Worm (Caenorhabditis elegans) whole organism, young adult: ENCODE results near the gene snu-23.

Source experiments
- C17E4.6 ChIP-seq: fragments of 200-800 bp; sonication (Bioruptor generic); IDR thresholded peaks from 2 replicates; pipeline ENCODE4 v1.3.6; 2022; ENCODE audit warnings: missing genetic modification reagents, missing genetic modification characterization, missing compliant biosample characterization
- D2030.7 ChIP-seq: fragments of 200-800 bp; sonication (Bioruptor generic); IDR thresholded peaks from 2 replicates; pipeline ENCODE4 v1.3.6; 2022; ENCODE audit warnings: missing genetic modification reagents, missing genetic modification characterization, missing compliant biosample characterization
- F10E7.11 ChIP-seq: sonication (generic microtip); optimal IDR thresholded peaks from 2 replicates; lab custom pipeline; 2017; ENCODE audit warnings: mild to moderate bottlenecking, missing genetic modification characterization, moderate library complexity, missing compliant biosample characterization
- F23B12.7 ChIP-seq: sonication (generic microtip); optimal IDR thresholded peaks from 2 replicates; lab custom pipeline; 2017; ENCODE audit warnings: missing genetic modification characterization, mild to moderate bottlenecking, missing compliant biosample characterization, antibody characterized with exemption, moderate library complexity; ENCODE audit not compliant: insufficient read depth
- F52B5.7 ChIP-seq: sonication (generic microtip); optimal IDR thresholded peaks from 2 replicates; lab custom pipeline; 2016; ENCODE audit warnings: mild to moderate bottlenecking, missing genetic modification characterization, missing compliant biosample characterization
- F55B11.4 ChIP-seq: sonication (generic microtip); optimal IDR thresholded peaks from 2 replicates; lab custom pipeline; 2016; ENCODE audit warnings: missing compliant biosample characterization, missing genetic modification characterization, borderline replicate concordance; ENCODE audit not compliant: insufficient read depth
- F57A8.1 ChIP-seq: fragments of 200-800 bp; sonication (Bioruptor generic); optimal IDR thresholded peaks from 2 replicates; lab custom pipeline; 2018; ENCODE audit warnings: mild to moderate bottlenecking, missing genetic modification characterization, moderate library complexity, missing compliant biosample characterization
- F57C9.4 ChIP-seq: sonication (generic microtip); optimal IDR thresholded peaks from 2 replicates; lab custom pipeline; 2017; ENCODE audit warnings: mild to moderate bottlenecking, missing genetic modification characterization, missing compliant biosample characterization
- K11D2.4 ChIP-seq: fragments of 200-800 bp; sonication (Bioruptor generic); IDR thresholded peaks from 2 replicates; pipeline ENCODE4 v1.3.6; 2022; ENCODE audit warnings: missing genetic modification reagents, missing genetic modification characterization, missing compliant biosample characterization
- K12H6.12 ChIP-seq: fragments of 200-800 bp; sonication (Bioruptor generic); optimal IDR thresholded peaks from 2 replicates; lab custom pipeline; 2018; ENCODE audit warnings: mild to moderate bottlenecking, missing genetic modification characterization, missing compliant biosample characterization
- akir-1 ChIP-seq: fragments of 200-800 bp; sonication (Bioruptor generic); optimal IDR thresholded peaks from 2 replicates; lab custom pipeline; 2018; ENCODE audit warnings: mild to moderate bottlenecking, missing genetic modification characterization, moderate library complexity, missing compliant biosample characterization
- atf-7 ChIP-seq: sonication (generic microtip); optimal IDR thresholded peaks from 2 replicates; lab custom pipeline; 2017; ENCODE audit warnings: mild to moderate bottlenecking, missing genetic modification characterization, missing compliant biosample characterization
- attf-5 ChIP-seq: fragments of 200-800 bp; sonication (Bioruptor generic); optimal IDR thresholded peaks from 2 replicates; lab custom pipeline; 2018; ENCODE audit warnings: mild to moderate bottlenecking, missing genetic modification characterization, missing compliant biosample characterization
- ccch-3 ChIP-seq: fragments of 200-800 bp; sonication (Bioruptor generic); optimal IDR thresholded peaks from 2 replicates; lab custom pipeline; 2018; ENCODE audit warnings: mild to moderate bottlenecking, missing genetic modification characterization, missing compliant biosample characterization
- cebp-2 ChIP-seq: fragments of 200-800 bp; sonication (Bioruptor generic); IDR thresholded peaks from 2 replicates; pipeline ENCODE4 v1.3.6; 2022; ENCODE audit warnings: missing genetic modification characterization, missing compliant biosample characterization
- ceh-27 ChIP-seq: fragments of 200-800 bp; sonication (Bioruptor generic); optimal IDR thresholded peaks from 2 replicates; lab custom pipeline; 2018; ENCODE audit warnings: mild to moderate bottlenecking, missing genetic modification characterization, moderate library complexity, missing compliant biosample characterization
- ceh-79 ChIP-seq: sonication (generic microtip); optimal IDR thresholded peaks from 2 replicates; lab custom pipeline; 2017; ENCODE audit warnings: mild to moderate bottlenecking, missing genetic modification characterization, missing compliant biosample characterization
- chd-7 ChIP-seq: sonication (generic microtip); optimal IDR thresholded peaks from 2 replicates; lab custom pipeline; 2016; ENCODE audit warnings: mild to moderate bottlenecking, missing genetic modification characterization, moderate library complexity, missing compliant biosample characterization
- efl-1 ChIP-seq: fragments of 150-350 bp; optimal IDR thresholded peaks from 2 replicates; lab custom pipeline; 2014; ENCODE audit warnings: missing biosample characterization, missing genetic modification reagents, missing genetic modification characterization
- hlh-26 ChIP-seq: fragments of 200-800 bp; sonication (Bioruptor generic); conservative IDR thresholded peaks from 2 replicates; pipeline ENCODE4 v1.3.6; 2022; ENCODE audit warnings: missing genetic modification reagents, missing genetic modification characterization, missing compliant biosample characterization
- hmg-1.2 ChIP-seq: fragments of 200-800 bp; sonication (Bioruptor generic); IDR thresholded peaks from 2 replicates; pipeline ENCODE4 v1.3.6; 2022; ENCODE audit warnings: missing genetic modification reagents, missing genetic modification characterization, missing compliant biosample characterization
- lag-1 ChIP-seq: fragments of 200-800 bp; sonication (Bioruptor generic); IDR thresholded peaks from 2 replicates; pipeline ENCODE4 v1.3.6; 2022; ENCODE audit warnings: missing genetic modification reagents, missing genetic modification characterization, missing compliant biosample characterization
- let-526 ChIP-seq: fragments of 200-800 bp; sonication (Bioruptor generic); IDR thresholded peaks from 2 replicates; pipeline ENCODE4 v1.3.6; 2022; ENCODE audit warnings: missing genetic modification reagents, missing genetic modification characterization, missing compliant biosample characterization
- let-607 ChIP-seq, 2 experiments: fragments of 200-800 bp in 1 of 2; sonication (Bioruptor generic) in 1 of 2; sonication (generic microtip) in 1 of 2; optimal IDR thresholded peaks; 2 replicates each; lab custom pipeline; 2016 to 2018; ENCODE audit warnings: mild to moderate bottlenecking in 2 of 2, missing compliant biosample characterization in 2 of 2, missing genetic modification characterization in 2 of 2, moderate library complexity in 2 of 2, missing genotype in 1 of 2
- lin-26 ChIP-seq: fragments of 200-800 bp; sonication (Bioruptor generic); IDR thresholded peaks from 2 replicates; pipeline ENCODE4 v1.3.6; 2022; ENCODE audit warnings: missing genetic modification reagents, missing genetic modification characterization, missing compliant biosample characterization
- lin-35 ChIP-seq, 3 experiments: fragments of 150-350 bp in 2 of 3; sonication (generic microtip) in 1 of 3; optimal IDR thresholded peaks; 2 replicates each; lab custom pipeline; 2014 to 2018; ENCODE audit warnings: missing biosample characterization in 3 of 3, missing genetic modification characterization in 3 of 3, missing genetic modification reagents in 3 of 3
- madf-10 ChIP-seq: sonication (generic microtip); optimal IDR thresholded peaks from 2 replicates; lab custom pipeline; 2016; ENCODE audit warnings: mild to moderate bottlenecking, missing genetic modification characterization, missing compliant biosample characterization
- mcd-1 ChIP-seq: fragments of 200-800 bp; sonication (Bioruptor generic); IDR thresholded peaks from 2 replicates; pipeline ENCODE4 v1.3.6; 2022; ENCODE audit warnings: missing genetic modification reagents, missing genetic modification characterization, missing compliant biosample characterization
- mxl-1 ChIP-seq: sonication (generic microtip); optimal IDR thresholded peaks from 2 replicates; lab custom pipeline; 2016; ENCODE audit warnings: missing genetic modification characterization, missing compliant biosample characterization
- nfyb-1 ChIP-seq: fragments of 200-800 bp; sonication (Bioruptor generic); IDR thresholded peaks from 2 replicates; pipeline ENCODE4 v1.3.6; 2022; ENCODE audit warnings: missing genetic modification reagents, missing genetic modification characterization, missing compliant biosample characterization
- nhr-27 ChIP-seq: fragments of 200-800 bp; sonication (Bioruptor generic); optimal IDR thresholded peaks from 2 replicates; lab custom pipeline; 2018; ENCODE audit warnings: mild to moderate bottlenecking, missing genetic modification characterization, moderate library complexity, missing compliant biosample characterization
- nhr-80 ChIP-seq: sonication (generic microtip); optimal IDR thresholded peaks from 2 replicates; lab custom pipeline; 2016; ENCODE audit warnings: missing genetic modification characterization, missing compliant biosample characterization
- nhr-90 ChIP-seq: sonication (generic microtip); optimal IDR thresholded peaks from 2 replicates; lab custom pipeline; 2016; ENCODE audit warnings: missing genotype, mild to moderate bottlenecking, missing genetic modification characterization, missing compliant biosample characterization
- sea-2 ChIP-seq: fragments of 200-800 bp; sonication (Bioruptor generic); IDR thresholded peaks from 2 replicates; pipeline ENCODE4 v1.3.6; 2022; ENCODE audit warnings: missing genetic modification characterization, missing compliant biosample characterization
- snpc-4 ChIP-seq, 5 experiments: fragments of 150-350 bp in 1 of 5; sonication (generic microtip) in 4 of 5; optimal IDR thresholded peaks; 2 replicates each; lab custom pipeline; 2014 to 2018; ENCODE audit warnings: missing genetic modification characterization in 5 of 5, missing biosample characterization in 3 of 5, antibody characterized with exemption in 2 of 5, mild to moderate bottlenecking in 2 of 5, missing compliant biosample characterization in 2 of 5, missing genotype in 2 of 5, moderate library complexity in 2 of 5, missing genetic modification reagents in 1 of 5
- somi-1 ChIP-seq: fragments of 200-800 bp; sonication (Bioruptor generic); optimal IDR thresholded peaks from 2 replicates; lab custom pipeline; 2018; ENCODE audit warnings: mild to moderate bottlenecking, missing genetic modification characterization, missing compliant biosample characterization
- sptf-2 ChIP-seq: fragments of 200-800 bp; sonication (Bioruptor generic); optimal IDR thresholded peaks from 2 replicates; lab custom pipeline; 2018; ENCODE audit warnings: mild to moderate bottlenecking, missing genetic modification characterization, missing compliant biosample characterization
- tbp1 ChIP-seq: fragments of 200-800 bp; sonication (Bioruptor generic); optimal IDR thresholded peaks from 2 replicates; lab custom pipeline; 2018; ENCODE audit warnings: mild to moderate bottlenecking, missing genetic modification characterization, missing compliant biosample characterization
- tlf-1 ChIP-seq: fragments of 200-800 bp; sonication (Bioruptor generic); optimal IDR thresholded peaks from 2 replicates; lab custom pipeline; 2018; ENCODE audit warnings: mild to moderate bottlenecking, missing genetic modification characterization, missing compliant biosample characterization
- xnd-1 ChIP-seq: sonication (generic microtip); optimal IDR thresholded peaks from 2 replicates; lab custom pipeline; 2016; ENCODE audit warnings: missing genotype, missing genetic modification reagents, missing genetic modification characterization, missing compliant biosample characterization
- zfh-2 ChIP-seq: fragments of 200-800 bp; sonication (Bioruptor generic); conservative IDR thresholded peaks from 2 replicates; pipeline ENCODE4 v1.3.6; 2022; ENCODE audit warnings: missing genetic modification reagents, missing genetic modification characterization, missing compliant biosample characterization
- ztf-25 ChIP-seq: fragments of 200-800 bp; sonication (Bioruptor generic); IDR thresholded peaks from 2 replicates; pipeline ENCODE4 v1.3.6; 2022; ENCODE audit warnings: missing genetic modification reagents, missing genetic modification characterization, missing compliant biosample characterization
- ztf-6 ChIP-seq: fragments of 200-800 bp; sonication (Bioruptor generic); IDR thresholded peaks from 2 replicates; pipeline ENCODE4 v1.3.6; 2022; ENCODE audit warnings: missing genetic modification reagents, missing genetic modification characterization, missing compliant biosample characterization

snu-23 gene

DNA sequence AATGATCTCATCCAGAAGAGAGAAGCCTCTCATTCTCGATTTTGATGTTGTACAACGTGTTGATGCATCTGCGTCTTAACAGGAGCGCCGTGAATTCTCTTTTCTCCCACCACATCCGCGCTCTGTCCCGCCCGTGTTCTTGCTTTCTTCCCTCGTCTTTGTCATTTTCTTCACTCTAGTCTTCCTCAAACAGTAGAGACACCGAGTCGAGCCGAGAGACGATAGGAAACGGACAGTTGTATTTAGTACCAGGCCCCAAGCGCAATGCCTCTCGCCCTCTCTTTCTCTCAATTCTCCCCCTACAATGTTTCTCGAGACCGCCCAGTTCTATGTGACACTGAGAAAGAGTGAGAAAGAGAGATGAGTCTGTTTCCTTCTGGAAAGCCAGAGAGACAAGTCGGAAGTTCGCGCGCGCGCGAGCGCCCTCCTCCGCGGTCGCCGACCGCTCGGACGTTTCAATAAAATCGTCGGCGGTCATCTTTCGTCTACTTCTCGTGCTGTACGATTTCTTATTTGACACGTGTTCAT, 40.3 kb downstream of the snu-23 start, which contains the start of gene ZK112.4 (continued):
- TF ChIP-seq akir-1 (GFP tag; lab: Kevin White, UChicago) (no peak), hmg-1.2 (GFP tag; lab: Robert Waterston, UW) (0 out of 2 replicates have a peak, but pooled peaks have one; percentile 21), lin-35 (GFP tag; optimal IDR thresholded peaks at IDR 0.05; lab: Kevin White, UChicago) (peak in 1 of 3 experiments; percentile 49), zfh-2 (GFP tag; lab: Robert Waterston, UW) (peak; percentile 86)

DNA sequence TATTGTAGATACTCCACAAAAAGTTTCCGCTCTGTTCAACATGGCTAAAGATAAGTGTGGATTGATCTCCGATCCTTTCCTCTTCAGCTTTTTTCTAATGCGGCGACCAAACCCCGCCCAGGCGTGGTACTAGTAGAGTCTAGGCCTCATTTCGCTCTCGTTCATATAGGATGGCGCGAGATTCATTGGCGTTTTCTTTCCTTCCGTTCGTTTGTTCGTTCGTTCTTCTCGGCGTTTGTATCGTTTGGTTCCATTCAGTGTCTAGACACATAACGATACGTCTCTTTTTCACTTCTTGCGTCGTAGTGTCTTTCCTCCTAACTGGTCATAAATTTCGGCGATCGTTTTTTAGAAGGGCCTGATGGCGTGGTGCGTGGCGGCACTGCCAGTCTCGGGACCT, 40.9 kb downstream of the snu-23 start:
- TF ChIP-seq tbp1 (GFP tag; lab: Kevin White, UChicago) (no peak), lag-1 (GFP tag; lab: Robert Waterston, UW) (0 out of 2 replicates have a peak, but pooled peaks have one; percentile 1), ztf-6 (no peak), lin-26 (GFP tag; lab: Robert Waterston, UW) (0 out of 2 replicates have a peak, but pooled peaks have one; percentile 57)

- TF ChIP-seq mcd-1 (GFP tag; lab: Robert Waterston, UW) (no peak), F52B5.7 (tag; lab: Kevin White, UChicago) (no peak), ccch-3 (GFP tag; lab: Kevin White, UChicago) (no peak), nhr-80 (peak; percentile 90), F57C9.4 (tag; lab: Kevin White, UChicago) (no peak), F10E7.11 (tag; lab: Kevin White, UChicago) (no peak), efl-1 (no peak), nhr-27 (no peak), K12H6.12 (tag; lab: Kevin White, UChicago) (no peak), ztf-25 (no peak), K11D2.4 (GFP tag; lab: Robert Waterston, UW) (0 out of 2 replicates have a peak, but pooled peaks have one; percentile 29), nfyb-1 (GFP tag; lab: Robert Waterston, UW) (peak; percentile 53; the same call in 1 of the 2 replicates), ceh-27 (GFP tag; lab: Kevin White, UChicago) (peak; percentile 2), F57A8.1 (GFP tag; lab: Kevin White, UChicago) (no peak), F23B12.7 (no peak), C17E4.6 (GFP tag; lab: Robert Waterston, UW) (no peak), cebp-2 (GFP tag; lab: Robert Waterston, UW) (no peak), let-526 (no peak), somi-1 (GFP tag; lab: Kevin White, UChicago) (no peak), nhr-90 (tag; lab: Kevin White, UChicago) (peak; percentile 33), xnd-1 (tag; lab: Kevin White, UChicago) (no peak), ceh-79 (tag; lab: Kevin White, UChicago) (no peak), lin-35 (GFP tag; optimal IDR thresholded peaks at IDR 0.05; lab: Kevin White, UChicago) (peak in 1 of 3 experiments; percentile 43), madf-10 (tag; lab: Kevin White, UChicago) (peak; percentile 31), hmg-1.2 (GFP tag; lab: Robert Waterston, UW) (peak; percentile 42; the same call in 1 of the 2 replicates), snpc-4 (GFP tag; optimal IDR thresholded peaks at IDR 0.05; lab: Kevin White, UChicago) (no peak), snpc-4 (tag; optimal IDR thresholded peaks at IDR 0.05; lab: Kevin White, UChicago) (no peak), atf-7 (peak; percentile 48), sptf-2 (GFP tag; lab: Kevin White, UChicago) (no peak), D2030.7 (GFP tag; lab: Robert Waterston, UW) (no peak), hlh-26 (GFP tag; lab: Robert Waterston, UW) (no peak), mxl-1 (tag; lab: Kevin White, UChicago) (no peak), F55B11.4 (tag; lab: Kevin White, UChicago) (no peak), chd-7 (tag; lab: Kevin White, UChicago) (peak; percentile 19), let-607 (tag; optimal IDR thresholded peaks at IDR 0.05; lab: Kevin White, UChicago) (peak; percentile 96 to 97), sea-2 (GFP tag; lab: Robert Waterston, UW) (no peak), attf-5 (GFP tag; lab: Kevin White, UChicago) (peak; percentile 58), tlf-1 (GFP tag; lab: Kevin White, UChicago) (peak; percentile 17), tbp1 (GFP tag; lab: Kevin White, UChicago) (peak; percentile 12)
These were observed 41.4 kb downstream of the snu-23 start for ce11 chrIII:7728494-7728893.
